Worm (Caenorhabditis elegans) whole organism, late embryonic: Measurements from ENCODE around the gene nspd-2.

Experiments used
- F13H6.1 ChIP-seq: sonication (generic microtip); optimal IDR thresholded peaks from 2 replicates; lab custom pipeline; 2016; ENCODE audit warnings: missing genetic modification characterization, missing compliant biosample characterization
- K02D7.2 ChIP-seq: sonication (generic microtip); optimal IDR thresholded peaks from 2 replicates; lab custom pipeline; 2017; ENCODE audit warnings: mild to moderate bottlenecking, missing genetic modification characterization, missing compliant biosample characterization
- T23F11.4 ChIP-seq: fragments of 200-800 bp; sonication (Bioruptor generic); optimal IDR thresholded peaks from 2 replicates; lab custom pipeline; 2018; ENCODE audit warnings: mild to moderate bottlenecking, missing genetic modification characterization, missing compliant biosample characterization
- ama-1 ChIP-seq: fragments of 150-350 bp; optimal IDR thresholded peaks from 2 replicates; lab custom pipeline; 2014
- ceh-18 ChIP-seq: sonication (generic microtip); optimal IDR thresholded peaks from 2 replicates; lab custom pipeline; 2016; ENCODE audit warnings: missing genetic modification characterization, missing compliant biosample characterization
- ceh-19 ChIP-seq: fragments of 200-800 bp; sonication (Bioruptor generic); optimal IDR thresholded peaks from 2 replicates; lab custom pipeline; 2018; ENCODE audit warnings: mild to moderate bottlenecking, missing genetic modification characterization, missing compliant biosample characterization
- ceh-2 ChIP-seq: sonication (generic microtip); optimal IDR thresholded peaks from 2 replicates; lab custom pipeline; 2016; ENCODE audit warnings: missing genotype, missing genetic modification characterization, missing compliant biosample characterization
- ceh-30 ChIP-seq: fragments of 150-350 bp; optimal IDR thresholded peaks from 2 replicates; lab custom pipeline; 2014; ENCODE audit warnings: missing biosample characterization, missing genetic modification characterization
- ceh-34 ChIP-seq: sonication (generic microtip); optimal IDR thresholded peaks from 2 replicates; lab custom pipeline; 2016; ENCODE audit warnings: mild to moderate bottlenecking, missing genetic modification characterization, missing compliant biosample characterization
- ceh-45 ChIP-seq: fragments of 200-800 bp; sonication (Bioruptor generic); IDR thresholded peaks from 2 replicates; pipeline ENCODE4 v1.3.6; 2022; ENCODE audit warnings: missing genetic modification reagents, missing genetic modification characterization, missing compliant biosample characterization
- che-1 ChIP-seq: sonication (generic microtip); optimal IDR thresholded peaks from 2 replicates; lab custom pipeline; 2016; ENCODE audit warnings: mild to moderate bottlenecking, missing genetic modification characterization, missing compliant biosample characterization
- dve-1 ChIP-seq: sonication (generic microtip); optimal IDR thresholded peaks from 2 replicates; lab custom pipeline; 2017; ENCODE audit warnings: antibody characterized with exemption, mild to moderate bottlenecking, missing genetic modification characterization, missing compliant biosample characterization
- elt-2 ChIP-seq: sonication (generic microtip); optimal IDR thresholded peaks from 2 replicates; lab custom pipeline; 2016; ENCODE audit warnings: missing genetic modification reagents, missing genetic modification characterization, missing compliant biosample characterization
- elt-4 ChIP-seq: sonication (generic microtip); optimal IDR thresholded peaks from 2 replicates; lab custom pipeline; 2016; ENCODE audit warnings: missing genetic modification characterization, missing compliant biosample characterization
- eyg-1 ChIP-seq: sonication (generic microtip); optimal IDR thresholded peaks from 2 replicates; lab custom pipeline; 2016; ENCODE audit warnings: missing genotype, missing genetic modification characterization, missing compliant biosample characterization
- fax-1 ChIP-seq: sonication (generic microtip); optimal IDR thresholded peaks from 2 replicates; lab custom pipeline; 2016; ENCODE audit warnings: missing genotype, missing genetic modification characterization, missing compliant biosample characterization
- gmeb-2 ChIP-seq: sonication (generic microtip); optimal IDR thresholded peaks from 2 replicates; lab custom pipeline; 2016; ENCODE audit warnings: missing genetic modification characterization, inconsistent platforms, missing compliant biosample characterization
- hlh-13 ChIP-seq: fragments of 200-800 bp; sonication (Bioruptor generic); optimal IDR thresholded peaks from 2 replicates; lab custom pipeline; 2018; ENCODE audit warnings: mild to moderate bottlenecking, missing genetic modification characterization, missing compliant biosample characterization
- hlh-15 ChIP-seq: sonication (generic microtip); optimal IDR thresholded peaks from 2 replicates; lab custom pipeline; 2016; ENCODE audit warnings: missing genetic modification characterization, missing compliant biosample characterization
- hlh-6 ChIP-seq: sonication (generic microtip); optimal IDR thresholded peaks from 2 replicates; lab custom pipeline; 2016; ENCODE audit warnings: missing genotype, missing genetic modification characterization, missing compliant biosample characterization
- hlh-8 ChIP-seq: sonication (generic microtip); optimal IDR thresholded peaks from 2 replicates; lab custom pipeline; 2016; ENCODE audit warnings: missing genotype, missing genetic modification characterization, missing compliant biosample characterization
- odd-2 ChIP-seq: sonication (generic microtip); optimal IDR thresholded peaks from 2 replicates; lab custom pipeline; 2017; ENCODE audit warnings: antibody characterized with exemption, mild to moderate bottlenecking, missing genetic modification characterization, missing compliant biosample characterization
- pat-9 ChIP-seq: fragments of 200-800 bp; sonication (Bioruptor generic); optimal IDR thresholded peaks from 2 replicates; lab custom pipeline; 2018; ENCODE audit warnings: mild to moderate bottlenecking, missing genetic modification characterization, moderate library complexity, missing compliant biosample characterization
- pha-2 ChIP-seq: sonication (generic microtip); optimal IDR thresholded peaks from 2 replicates; lab custom pipeline; 2017; ENCODE audit warnings: mild to moderate bottlenecking, missing genetic modification characterization, missing compliant biosample characterization
- pqm-1 ChIP-seq: sonication (generic microtip); optimal IDR thresholded peaks from 2 replicates; lab custom pipeline; 2016; ENCODE audit warnings: missing genetic modification characterization, missing compliant biosample characterization
- pros-1 ChIP-seq: fragments of 150-350 bp; optimal IDR thresholded peaks from 2 replicates; lab custom pipeline; 2014; ENCODE audit warnings: missing biosample characterization, missing genetic modification reagents, missing genetic modification characterization
- ref-2 ChIP-seq: sonication (generic microtip); optimal IDR thresholded peaks from 2 replicates; lab custom pipeline; 2016; ENCODE audit warnings: missing genetic modification characterization, missing compliant biosample characterization
- rnt-1 ChIP-seq: sonication (generic microtip); optimal IDR thresholded peaks from 2 replicates; lab custom pipeline; 2016; ENCODE audit warnings: missing genetic modification characterization, missing compliant biosample characterization
- sox-2 ChIP-seq: fragments of 200-800 bp; sonication (Bioruptor generic); IDR thresholded peaks from 2 replicates; pipeline ENCODE4 v1.3.6; 2022; ENCODE audit warnings: missing genetic modification reagents, missing genetic modification characterization, missing compliant biosample characterization
- sox-4 ChIP-seq: sonication (generic microtip); optimal IDR thresholded peaks from 2 replicates; lab custom pipeline; 2017; ENCODE audit warnings: mild to moderate bottlenecking, missing genetic modification characterization, inconsistent platforms, missing compliant biosample characterization
- syd-9 ChIP-seq: sonication (generic microtip); optimal IDR thresholded peaks from 2 replicates; lab custom pipeline; 2016; ENCODE audit warnings: mild to moderate bottlenecking, missing genetic modification characterization, moderate library complexity, missing compliant biosample characterization
- tbx-2 ChIP-seq: sonication (generic microtip); optimal IDR thresholded peaks from 2 replicates; lab custom pipeline; 2016; ENCODE audit warnings: missing genetic modification characterization, missing compliant biosample characterization
- tbx-7 ChIP-seq: sonication (generic microtip); optimal IDR thresholded peaks from 2 replicates; lab custom pipeline; 2016; ENCODE audit warnings: missing genotype, missing genetic modification characterization, missing compliant biosample characterization
- ttx-3 ChIP-seq: sonication (generic microtip); optimal IDR thresholded peaks from 2 replicates; lab custom pipeline; 2016; ENCODE audit warnings: missing genetic modification reagents, missing genetic modification characterization, missing compliant biosample characterization
- unc-42 ChIP-seq: sonication (generic microtip); optimal IDR thresholded peaks from 2 replicates; lab custom pipeline; 2016; ENCODE audit warnings: missing genotype, missing genetic modification characterization, missing compliant biosample characterization
- unc-55 ChIP-seq: sonication (generic microtip); optimal IDR thresholded peaks from 2 replicates; lab custom pipeline; 2017; ENCODE audit warnings: missing biosample characterization, missing genetic modification reagents, missing genetic modification characterization
- zip-5 ChIP-seq: sonication (generic microtip); optimal IDR thresholded peaks from 2 replicates; lab custom pipeline; 2016; ENCODE audit warnings: missing genetic modification characterization, missing compliant biosample characterization
- ztf-16 ChIP-seq: sonication (generic microtip); optimal IDR thresholded peaks from 2 replicates; lab custom pipeline; 2017; ENCODE audit warnings: missing genetic modification characterization, missing compliant biosample characterization

Gene nspd-2

DNA sequence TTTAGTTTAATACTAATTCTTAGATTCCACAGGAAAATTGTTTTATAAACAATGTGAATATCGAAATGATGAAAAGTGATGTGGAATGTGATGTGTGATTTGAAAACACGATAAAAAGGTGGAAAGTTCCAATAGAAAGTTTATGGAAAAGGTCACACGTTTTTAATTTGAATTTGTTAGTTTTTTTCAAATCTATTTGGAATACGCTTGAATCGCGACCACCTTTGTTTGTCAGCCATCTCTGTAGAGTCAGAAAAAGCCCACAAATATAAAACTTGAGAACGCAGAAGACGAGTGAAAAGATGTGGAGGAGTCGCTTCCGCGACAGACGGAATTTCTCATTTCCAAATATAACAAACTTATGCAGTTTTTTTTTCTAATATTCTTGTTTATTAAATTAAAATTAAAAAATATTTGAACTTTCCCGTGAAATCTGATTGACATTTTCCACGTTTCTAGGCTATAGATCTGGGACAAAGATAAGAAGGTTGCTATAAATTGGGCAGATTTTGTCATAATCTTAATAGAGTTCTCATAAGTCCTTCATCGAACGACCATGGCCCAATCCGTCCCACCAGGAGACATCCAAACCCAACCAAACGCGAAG is 2.8 kb upstream of the nspd-2 start, which contains the start of the genes kin-24 and msp-56:
Gene kin-24 (minus strand): TSS at position 101 of the 607 bp plus-strand sequence.
Gene msp-56 (plus strand): TSS at position 557 of the 607 bp plus-strand sequence.
- TF ChIP-seq hlh-8 (tag; lab: Kevin White, UChicago) (no peak), ztf-16 (tag; lab: Kevin White, UChicago) (no peak), pat-9 (tag; lab: Kevin White, UChicago) (no peak), tbx-2 (no peak), hlh-15 (tag; lab: Kevin White, UChicago) (no peak), sox-4 (tag; lab: Kevin White, UChicago) (no peak), ttx-3 (tag; lab: Kevin White, UChicago) (no peak), hlh-6 (no peak), hlh-13 (no peak), ceh-19 (GFP tag; lab: Kevin White, UChicago) (no peak)

DNA sequence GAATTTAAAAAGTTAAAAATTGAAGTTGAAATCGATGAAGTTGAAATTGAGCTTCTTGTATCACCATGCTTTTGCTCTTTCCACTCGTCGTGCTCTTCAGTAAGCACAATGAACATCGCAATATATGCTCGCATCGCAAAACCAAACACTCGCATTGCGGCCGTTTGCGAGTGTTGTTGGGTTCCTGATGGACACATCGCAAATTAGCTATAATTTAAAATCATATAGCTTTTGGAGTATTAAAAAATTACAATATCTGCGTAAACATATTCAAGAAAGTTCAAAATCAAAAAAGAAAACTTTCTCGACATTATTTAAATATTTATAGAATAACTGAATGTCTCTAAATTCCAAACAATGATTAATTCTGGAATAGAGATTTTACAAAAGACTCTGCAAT is 1.8 kb upstream of the nspd-2 start, which contains the start of gene K07F5.17:
Gene K07F5.17 (plus strand): TSS at position 301 of the 400 bp plus-strand sequence.
- TF ChIP-seq hlh-15 (tag; lab: Kevin White, UChicago) (no peak), ceh-2 (tag; lab: Kevin White, UChicago) (no peak), ceh-18 (tag; lab: Kevin White, UChicago) (no peak), pqm-1 (tag; lab: Kevin White, UChicago) (no peak), fax-1 (tag; lab: Kevin White, UChicago) (no peak), tbx-7 (no peak)
- TF ChIP-seq, all 69 proteins: peak for 0

DNA sequence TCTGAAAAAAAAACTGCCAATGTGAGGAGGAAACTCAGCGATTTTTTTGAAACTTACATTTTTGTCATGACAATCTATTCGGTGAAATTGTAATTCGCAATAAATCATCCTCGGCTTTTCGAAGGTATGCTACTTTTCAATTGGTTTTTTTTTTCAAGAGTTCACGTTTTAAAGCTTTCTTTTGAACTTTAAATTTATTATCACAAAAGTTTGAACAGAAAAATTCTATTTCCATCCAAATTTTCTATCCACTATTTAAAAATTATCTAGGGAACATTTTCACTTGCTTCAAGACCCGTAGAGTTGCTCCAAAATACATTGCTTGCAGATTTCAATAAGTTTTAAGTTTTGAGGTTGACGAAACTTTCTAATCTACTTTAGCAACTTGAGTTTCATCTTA is 2.7 kb downstream of the nspd-2 start, which contains the start of gene K07F5.6:
Gene K07F5.6 (minus strand): TSS at position 101 of the 400 bp plus-strand sequence.
- no peak for TF ChIP-seq ref-2 (tag; lab: Kevin White, UChicago)
- TF ChIP-seq pha-2 (tag; lab: Kevin White, UChicago) = no peak
- no peak for TF ChIP-seq hlh-6
- TF ChIP-seq dve-1 = no peak
- no peak for TF ChIP-seq eyg-1 (tag; lab: Kevin White, UChicago)
- no peak for TF ChIP-seq ama-1
- TF ChIP-seq zip-5 (tag; lab: Kevin White, UChicago) = no peak
- TF ChIP-seq syd-9 = no peak
- TF ChIP-seq tbx-7 = no peak
- TF ChIP-seq rnt-1 (tag; lab: Kevin White, UChicago) = no peak
- TF ChIP-seq ceh-45 (GFP tag; lab: Robert Waterston, UW) = no peak
- no peak for TF ChIP-seq sox-2 (GFP tag; lab: Robert Waterston, UW)
- no peak for TF ChIP-seq ceh-34
- no peak for TF ChIP-seq unc-42 (tag; lab: Kevin White, UChicago)
- TF ChIP-seq che-1 (tag; lab: Kevin White, UChicago) = no peak
- no peak for TF ChIP-seq elt-4 (tag; lab: Kevin White, UChicago)
- TF ChIP-seq, all 69 proteins: peak for 0

DNA sequence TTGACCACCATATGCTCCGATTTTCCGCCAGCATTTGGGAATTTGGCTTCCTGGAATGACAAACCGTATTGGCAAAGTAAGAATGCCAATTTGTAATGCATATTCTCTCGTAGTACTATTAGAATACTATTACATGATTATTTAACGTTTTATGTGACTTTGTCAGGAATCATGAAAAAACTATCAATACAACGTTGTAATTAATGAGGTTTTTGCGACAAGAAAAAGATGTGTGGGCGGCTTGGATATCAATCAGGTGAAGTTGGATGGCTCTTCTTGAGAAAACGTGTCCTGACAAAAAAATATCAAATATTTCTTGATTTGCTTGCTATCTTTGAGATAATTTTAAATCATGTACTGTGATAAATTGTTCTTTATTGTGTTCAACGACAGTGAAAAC is 4.2 kb downstream of the nspd-2 start, which contains the start of gene K07F5.7:
Gene K07F5.7 (minus strand): TSS at position 101 of the 400 bp plus-strand sequence.
- TF ChIP-seq unc-55 (GFP tag; lab: Kevin White, UChicago) (no peak), T23F11.4 (GFP tag; lab: Kevin White, UChicago) (no peak), sox-4 (tag; lab: Kevin White, UChicago) (no peak), pros-1 (no peak), tbx-7 (no peak), elt-2 (no peak), F13H6.1 (tag; lab: Kevin White, UChicago) (no peak), gmeb-2 (no peak), K02D7.2 (no peak), pat-9 (tag; lab: Kevin White, UChicago) (no peak), ceh-30 (tag; lab: Kevin White, UChicago) (no peak), odd-2 (tag; lab: Kevin White, UChicago) (no peak), fax-1 (tag; lab: Kevin White, UChicago) (no peak), ceh-34 (no peak), pha-2 (tag; lab: Kevin White, UChicago) (no peak), rnt-1 (tag; lab: Kevin White, UChicago) (no peak)
